Fruit fly (Drosophila melanogaster) whole organism, embryonic: ENCODE measurements around the gene CG31633.

Experiments
- CG18599 ChIP-seq: fragments of 200-800 bp; sonication (Bioruptor generic); optimal IDR thresholded peaks from 3 replicates; lab custom pipeline; 2017; ENCODE audit warnings: missing biosample characterization, missing genetic modification characterization, mild to moderate bottlenecking, moderate library complexity, missing genetic modification reagents
- ac ChIP-seq: fragments of 200-800 bp; sonication (Bioruptor generic); optimal IDR thresholded peaks from 3 replicates; lab custom pipeline; 2017; ENCODE audit warnings: missing biosample characterization, mild to moderate bottlenecking, missing genetic modification characterization
- chn ChIP-seq: fragments of 200-800 bp; sonication (Bioruptor generic); optimal IDR thresholded peaks from 2 replicates; lab custom pipeline; 2016; ENCODE audit warnings: missing biosample characterization, missing genetic modification characterization

dm6 chr2L:6656264-6656676, at the start of gene CG31633:
- TF ChIP-seq ac (GFP tag; lab: Kevin White, UChicago) (no peak), CG18599 (GFP tag; lab: Kevin White, UChicago) (no peak), chn (GFP tag; lab: Kevin White, UChicago) (no peak)
